Fruit fly (Drosophila melanogaster) whole organism, embryonic: ENCODE results near the gene Srp14.
A peak's percentile ranks its signal among the peaks of the same experiment; 100 is the strongest.

ENCODE experiments used
- CG10321 ChIP-seq: fragments of 200-800 bp; sonication (Bioruptor generic); IDR thresholded peaks from 2 replicates; pipeline ENCODE4 v1.3.6; 2022; ENCODE audit warnings: missing biosample characterization, missing genetic modification characterization
- CG10431 ChIP-seq: fragments of 200-800 bp; sonication (Bioruptor generic); optimal IDR thresholded peaks from 3 replicates; lab custom pipeline; 2018; ENCODE audit warnings: missing biosample characterization, mild to moderate bottlenecking, missing genetic modification characterization
- CG11093 ChIP-seq: fragments of 200-800 bp; sonication (Bioruptor generic); IDR thresholded peaks from 3 replicates; pipeline ENCODE4 v1.3.6; 2022; ENCODE audit warnings: missing biosample characterization, missing genetic modification characterization
- CG13894 ChIP-seq: fragments of 200-800 bp; sonication (Bioruptor generic); optimal IDR thresholded peaks from 3 replicates; lab custom pipeline; 2018; ENCODE audit warnings: missing biosample characterization, mild to moderate bottlenecking, missing genetic modification characterization, moderate library complexity
- CG15479 ChIP-seq: fragments of 200-800 bp; sonication (Bioruptor generic); optimal IDR thresholded peaks from 3 replicates; lab custom pipeline; 2019; ENCODE audit warnings: missing biosample characterization, mild to moderate bottlenecking, missing genetic modification characterization, moderate library complexity
- CG2116 ChIP-seq: fragments of 200-800 bp; sonication (Bioruptor generic); optimal IDR thresholded peaks from 3 replicates; lab custom pipeline; 2018; ENCODE audit warnings: missing biosample characterization, mild to moderate bottlenecking, missing genetic modification characterization
- CG32767 ChIP-seq: fragments of 200-800 bp; sonication (Bioruptor generic); IDR thresholded peaks from 2 replicates; pipeline ENCODE4 v1.3.6; 2022; ENCODE audit warnings: missing biosample characterization, missing genetic modification characterization
- CG3407 ChIP-seq: fragments of 200-800 bp; sonication (Bioruptor generic); optimal IDR thresholded peaks from 2 replicates; lab custom pipeline; 2018; ENCODE audit warnings: missing biosample characterization, mild to moderate bottlenecking, missing genetic modification characterization
- CG3838 ChIP-seq: fragments of 200-800 bp; sonication (Bioruptor generic); optimal IDR thresholded peaks from 3 replicates; lab custom pipeline; 2016; ENCODE audit warnings: missing biosample characterization, missing genetic modification characterization
- CG4820 ChIP-seq: fragments of 200-800 bp; sonication (Bioruptor generic); optimal IDR thresholded peaks from 3 replicates; lab custom pipeline; 2016; ENCODE audit warnings: missing biosample characterization, missing genetic modification characterization
- CG6254 ChIP-seq: fragments of 200-800 bp; sonication (Bioruptor generic); optimal IDR thresholded peaks from 3 replicates; lab custom pipeline; 2017; ENCODE audit warnings: mild to moderate bottlenecking, missing biosample characterization, missing genetic modification reagents, missing genetic modification characterization
- CG6854 ChIP-seq: fragments of 200-800 bp; sonication (Bioruptor generic); optimal IDR thresholded peaks from 3 replicates; lab custom pipeline; 2017; ENCODE audit warnings: missing biosample characterization, mild to moderate bottlenecking, missing genetic modification characterization
- CG8924 ChIP-seq: fragments of 200-800 bp; optimal IDR thresholded peaks from 3 replicates; lab custom pipeline; 2019; ENCODE audit warnings: missing biosample characterization, mild to moderate bottlenecking, missing genetic modification characterization, moderate library complexity
- Dll ChIP-seq: fragments of 200-800 bp; sonication (Bioruptor generic); IDR thresholded peaks from 4 replicates; pipeline ENCODE4 v1.3.6; 2022; ENCODE audit warnings: missing biosample characterization, missing genetic modification characterization; ENCODE audit not compliant: partially characterized antibody
- Ets65A ChIP-seq: fragments of 200-800 bp; sonication (Bioruptor generic); peaks from one replicate; lab custom pipeline; 2016; ENCODE audit warnings: missing biosample characterization, missing genetic modification characterization
- HLHmδ ChIP-seq: fragments of 200-800 bp; sonication (Bioruptor generic); optimal IDR thresholded peaks from 2 replicates; lab custom pipeline; 2018; ENCODE audit warnings: missing biosample characterization, mild to moderate bottlenecking, missing genetic modification characterization, moderate library complexity
- Hey ChIP-seq: fragments of 200-800 bp; sonication (Bioruptor generic); optimal IDR thresholded peaks from 3 replicates; lab custom pipeline; 2018; ENCODE audit warnings: missing biosample characterization, mild to moderate bottlenecking, missing genetic modification characterization
- Lim3 ChIP-seq: fragments of 200-800 bp; sonication (Bioruptor generic); IDR thresholded peaks from 2 replicates; pipeline ENCODE4 v1.3.6; 2022; ENCODE audit warnings: missing biosample characterization, missing genetic modification characterization
- Med ChIP-seq: fragments of 200-800 bp; sonication (Bioruptor generic); peaks from one replicate; lab custom pipeline; 2016; ENCODE audit warnings: missing biosample characterization, missing genetic modification characterization, mild to moderate bottlenecking, inconsistent platforms, moderate library complexity
- Sox102F ChIP-seq: fragments of 200-800 bp; sonication (Bioruptor generic); optimal IDR thresholded peaks from 2 replicates; lab custom pipeline; 2018; ENCODE audit warnings: missing biosample characterization, mild to moderate bottlenecking, missing genetic modification characterization, moderate library complexity
- abd-A ChIP-seq: fragments of 200-800 bp; sonication (Bioruptor generic); optimal IDR thresholded peaks from 3 replicates; lab custom pipeline; 2019; ENCODE audit warnings: missing biosample characterization, mild to moderate bottlenecking, missing genetic modification characterization, moderate library complexity
- bsh ChIP-seq, 2 experiments: fragments of 200-800 bp; sonication (Bioruptor generic); optimal IDR thresholded peaks; 2 replicates each; lab custom pipeline; 2017 to 2018; ENCODE audit warnings: mild to moderate bottlenecking in 2 of 2, missing biosample characterization in 2 of 2, missing genetic modification characterization in 2 of 2, moderate library complexity in 1 of 2
- cad ChIP-seq: fragments of >200 bp; optimal IDR thresholded peaks from 2 replicates; lab custom pipeline; 2017; ENCODE audit warnings: missing biosample characterization, missing genetic modification characterization
- caup ChIP-seq: fragments of 200-800 bp; sonication (Bioruptor generic); optimal IDR thresholded peaks from 3 replicates; lab custom pipeline; 2017; ENCODE audit warnings: missing biosample characterization, mild to moderate bottlenecking, missing genetic modification characterization, moderate library complexity; ENCODE audit not compliant: severe bottlenecking
- croc ChIP-seq: fragments of 200-800 bp; sonication (Bioruptor generic); conservative IDR thresholded peaks from 3 replicates; pipeline ENCODE4 v1.3.6; 2022; ENCODE audit warnings: missing biosample characterization, missing genetic modification characterization
- dan ChIP-seq: fragments of 200-800 bp; sonication (Bioruptor generic); IDR thresholded peaks from 2 replicates; pipeline ENCODE4 v1.3.6; 2022; ENCODE audit warnings: missing biosample characterization, missing genetic modification characterization
- dysf ChIP-seq: fragments of 200-800 bp; sonication (Bioruptor generic); IDR thresholded peaks from 3 replicates; pipeline ENCODE4 v1.3.6; 2022; ENCODE audit warnings: missing biosample characterization, missing genetic modification characterization
- esg ChIP-seq: fragments of 200-800 bp; sonication (Bioruptor generic); conservative IDR thresholded peaks from 2 replicates; pipeline ENCODE4 v1.3.6; 2022; ENCODE audit warnings: missing biosample characterization, missing genetic modification characterization
- exex ChIP-seq: fragments of 200-800 bp; sonication (Bioruptor generic); optimal IDR thresholded peaks from 4 replicates; lab custom pipeline; 2018; ENCODE audit warnings: missing biosample characterization, mild to moderate bottlenecking, missing genetic modification characterization, moderate library complexity
- gcm2 ChIP-seq: fragments of 200-800 bp; sonication (Bioruptor generic); optimal IDR thresholded peaks from 2 replicates; lab custom pipeline; 2016; ENCODE audit warnings: missing biosample characterization, missing genetic modification characterization
- grn ChIP-seq: fragments of 200-800 bp; sonication (Bioruptor generic); optimal IDR thresholded peaks from 3 replicates; lab custom pipeline; 2017; ENCODE audit warnings: missing biosample characterization, missing genetic modification characterization
- ind ChIP-seq: fragments of 200-800 bp; sonication (Bioruptor generic); optimal IDR thresholded peaks from 3 replicates; lab custom pipeline; 2016; ENCODE audit warnings: missing biosample characterization, missing genetic modification characterization
- lilli ChIP-seq: fragments of 200-800 bp; sonication (Bioruptor generic); optimal IDR thresholded peaks from 3 replicates; lab custom pipeline; 2016; ENCODE audit warnings: missing biosample characterization, missing genetic modification characterization
- lola ChIP-seq, 3 experiments: fragments of >200 bp in 2 of 3; fragments of 200-800 bp in 1 of 3; sonication (Bioruptor generic) in 1 of 3; optimal IDR thresholded peaks; 2 replicates each; lab custom pipeline; 2017 to 2019; ENCODE audit warnings: missing biosample characterization in 3 of 3, missing genetic modification characterization in 3 of 3, mild to moderate bottlenecking in 1 of 3, moderate library complexity in 1 of 3
- lov ChIP-seq, 2 experiments: fragments of 200-800 bp in 1 of 2; fragments of >200 bp in 1 of 2; sonication (Bioruptor generic) in 1 of 2; IDR thresholded peaks in 1 of 2; optimal IDR thresholded peaks in 1 of 2; 2 replicates in 1 of 2; 3 replicates in 1 of 2; pipeline versions ENCODE4 v1.3.6 to Lab custom; 2017 to 2022; ENCODE audit warnings: missing biosample characterization in 1 of 2, missing genetic modification characterization in 1 of 2
- oc ChIP-seq: fragments of 200-800 bp; sonication (Bioruptor generic); optimal IDR thresholded peaks from 2 replicates; lab custom pipeline; 2018; ENCODE audit warnings: missing biosample characterization, mild to moderate bottlenecking, missing genetic modification characterization, moderate library complexity
- pfk ChIP-seq: fragments of 200-800 bp; sonication (Bioruptor generic); optimal IDR thresholded peaks from 2 replicates; lab custom pipeline; 2018; ENCODE audit warnings: missing biosample characterization, mild to moderate bottlenecking, missing genetic modification characterization, moderate library complexity
- ranshi ChIP-seq: fragments of 200-800 bp; sonication (Bioruptor generic); IDR thresholded peaks from 2 replicates; pipeline ENCODE4 v1.3.6; 2022; ENCODE audit warnings: missing biosample characterization, missing genetic modification characterization
- repo ChIP-seq: fragments of 200-800 bp; sonication (Bioruptor generic); optimal IDR thresholded peaks from 2 replicates; lab custom pipeline; 2016; ENCODE audit warnings: missing biosample characterization, missing genetic modification characterization
- sens ChIP-seq: fragments of 200-800 bp; sonication (Bioruptor generic); peaks from one replicate; lab custom pipeline; 2016; ENCODE audit warnings: missing biosample characterization, missing genetic modification characterization
- stc ChIP-seq: fragments of 200-800 bp; sonication (Bioruptor generic); IDR thresholded peaks from 2 replicates; pipeline ENCODE4 v1.3.6; 2022; ENCODE audit warnings: missing biosample characterization, missing genetic modification characterization
- tll ChIP-seq, 2 experiments: fragments of 200-800 bp in 1 of 2; fragments of >200 bp in 1 of 2; sonication (Bioruptor generic) in 1 of 2; optimal IDR thresholded peaks; 2 replicates each; lab custom pipeline; 2017 to 2019; ENCODE audit warnings: missing biosample characterization in 2 of 2, missing genetic modification characterization in 2 of 2, mild to moderate bottlenecking in 1 of 2, moderate library complexity in 1 of 2

The Srp14 gene

DNA sequence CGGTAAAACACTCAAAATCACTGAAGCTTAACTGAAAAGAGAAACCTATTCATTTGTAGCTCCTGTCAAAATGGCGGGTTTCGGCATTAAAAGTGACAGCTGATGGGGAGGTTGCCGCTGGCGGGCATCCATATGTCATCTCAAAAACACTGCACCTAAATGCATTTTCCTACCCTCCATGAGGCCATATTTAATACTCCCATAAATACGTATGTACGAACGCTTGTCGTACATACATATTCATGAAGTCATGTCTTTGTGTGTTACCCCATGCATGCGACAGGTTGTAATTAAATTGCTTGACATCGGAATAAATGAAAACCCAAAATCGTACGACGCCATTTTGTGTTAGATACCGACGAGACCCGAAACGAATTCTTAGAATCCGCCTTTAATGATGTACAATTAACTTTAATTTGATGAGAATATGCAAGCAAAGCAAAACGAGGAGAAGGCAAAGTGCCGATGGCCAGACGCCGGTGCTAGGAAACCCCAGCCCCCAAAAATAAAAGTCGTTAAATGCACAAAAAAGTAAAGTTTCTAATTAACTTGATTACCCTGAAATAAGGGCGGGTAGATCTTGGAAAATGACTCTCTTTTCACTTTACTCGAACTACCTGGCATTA lies 16.5 kb downstream of the Srp14 start (continued):
- TF ChIP-seq cad (GFP tag; lab: Kevin White, UChicago) (peak; percentile 24), sens (peak; percentile 64)

DNA sequence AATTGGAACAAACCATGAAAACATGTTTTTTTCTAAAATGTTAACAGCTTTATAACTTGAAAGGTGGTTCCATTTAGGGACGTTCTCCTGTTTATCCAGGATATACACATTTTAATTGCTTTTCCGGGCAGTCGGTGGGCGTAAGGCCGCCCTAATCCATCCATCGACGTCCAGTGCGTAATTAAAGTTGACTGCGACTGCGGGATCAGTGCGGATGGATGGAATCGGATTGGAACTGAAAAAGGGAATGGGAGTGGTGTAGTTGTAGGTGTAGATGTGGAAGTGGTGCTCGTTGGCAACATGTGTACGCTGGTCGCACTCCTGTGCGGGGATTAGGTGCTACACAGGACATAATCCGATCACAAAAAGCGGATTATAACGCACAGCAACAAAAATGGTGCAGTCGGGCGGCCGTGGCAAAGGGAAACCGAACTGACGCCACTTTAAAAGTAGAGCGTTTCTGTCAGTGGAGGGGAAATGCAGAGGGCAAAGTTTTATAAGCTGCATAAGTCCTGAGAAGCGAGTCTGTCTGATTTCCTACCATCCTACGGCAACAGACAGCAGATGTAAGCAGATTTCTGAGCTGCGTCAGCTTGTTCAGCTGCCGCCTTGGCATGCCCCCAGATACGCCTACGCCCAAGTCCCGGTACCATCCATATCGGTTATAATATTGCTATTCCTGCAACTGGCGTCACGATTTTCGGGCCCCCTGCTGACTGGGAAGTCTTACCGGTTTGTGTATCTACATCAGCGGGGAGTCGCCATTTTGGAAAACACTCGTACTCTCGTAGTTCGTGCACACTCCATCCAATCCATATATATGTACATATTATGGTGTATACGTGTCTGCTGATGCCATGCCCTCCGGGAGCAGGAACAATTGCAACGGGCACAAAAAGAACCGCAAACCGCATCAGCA lies 17.8 kb downstream of the Srp14 start:
- TF ChIP-seq esg (GFP tag; lab: Robert Waterston, UW) (no peak), CG32767 (GFP tag; lab: Robert Waterston, UW) (peak; percentile 60), HLHmδ (GFP tag; lab: Kevin White, UChicago) (no peak), oc (tag; lab: Kevin White, UChicago) (peak; percentile 89), CG15479 (GFP tag; lab: Kevin White, UChicago) (peak; percentile 18), CG6854 (GFP tag; lab: Kevin White, UChicago) (no peak), lola (GFP tag; optimal IDR thresholded peaks at IDR 0.05; lab: Kevin White, UChicago) (no peak), stc (GFP tag; lab: Robert Waterston, UW) (no peak), Med (GFP tag; lab: Kevin White, UChicago) (peak; percentile 64), croc (GFP tag; lab: Robert Waterston, UW) (no peak), CG6254 (GFP tag; lab: Kevin White, UChicago) (no peak), CG3838 (GFP tag; lab: Kevin White, UChicago) (no peak), lov (optimal IDR thresholded peaks at IDR 0.05; lab: Kevin White, UChicago) (no peak), lov (GFP tag; IDR thresholded peaks at IDR 0.05; lab: Robert Waterston, UW) (0 out of 3 replicates have a peak, but pooled peaks have one; percentile 30), Ets65A (GFP tag; lab: Kevin White, UChicago) (peak; percentile 77), repo (no peak), bsh (GFP tag; optimal IDR thresholded peaks at IDR 0.05; lab: Kevin White, UChicago) (no peak), dysf (GFP tag; lab: Robert Waterston, UW) (0 out of 3 replicates have a peak, but pooled peaks have one; percentile 13), CG13894 (tag; lab: Kevin White, UChicago) (peak; percentile 79), Hey (tag; lab: Kevin White, UChicago) (no peak), CG3407 (no peak), lilli (GFP tag; lab: Kevin White, UChicago) (no peak), CG8924 (tag; lab: Kevin White, UChicago) (no peak), caup (GFP tag; lab: Kevin White, UChicago) (no peak), tll (GFP tag; optimal IDR thresholded peaks at IDR 0.05; lab: Kevin White, UChicago) (peak in 1 of 2 experiments; percentile 52)

DNA sequence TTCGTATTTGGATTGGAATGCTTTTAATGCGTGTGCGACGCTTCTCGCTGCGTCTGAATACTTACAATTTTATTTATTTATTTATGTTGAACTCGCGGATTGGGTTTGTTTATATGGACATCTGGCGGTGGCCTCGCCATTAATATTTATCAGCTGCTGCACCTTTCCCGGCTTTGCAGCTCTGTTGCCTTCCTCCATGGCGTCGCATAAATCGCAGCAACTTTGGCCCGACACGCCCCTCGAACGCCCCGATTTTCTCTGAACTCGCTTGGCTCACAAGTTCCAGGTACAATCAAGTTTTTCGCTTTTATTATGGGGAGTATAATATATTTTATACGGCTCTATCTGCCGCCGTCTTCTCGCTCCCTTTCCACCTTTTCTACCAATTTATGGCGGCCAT lies 20.2 kb downstream of the Srp14 start:
- TF ChIP-seq abd-A (tag; lab: Kevin White, UChicago): peak; percentile 32
- TF ChIP-seq CG11093: no peak
- peak; percentile 51 for TF ChIP-seq Med (GFP tag; lab: Kevin White, UChicago)
- TF ChIP-seq, all 482 proteins: peak for 2

DNA sequence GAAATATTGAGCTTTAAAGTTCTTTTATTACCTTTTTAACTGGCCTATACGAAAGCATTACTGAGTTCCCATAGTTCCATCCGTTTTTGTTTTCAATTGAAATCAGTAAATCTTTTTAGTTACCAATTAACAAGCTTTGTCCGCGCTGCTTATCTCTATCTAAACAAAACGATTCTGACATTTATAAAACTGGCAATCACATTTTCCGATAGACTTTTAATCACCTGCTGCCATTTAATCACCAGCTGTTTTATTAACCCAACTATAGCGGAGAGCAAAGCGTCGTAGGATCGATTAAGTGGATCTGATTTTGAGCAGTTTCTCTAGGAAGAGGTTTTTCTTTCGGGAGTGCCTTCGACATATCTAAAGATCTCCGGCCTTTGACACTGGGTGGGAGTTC lies 22.7 kb downstream of the Srp14 start:
- TF ChIP-seq CG2116: no peak
- TF ChIP-seq CG4820: no peak
- no peak for TF ChIP-seq CG10431 (GFP tag; lab: Kevin White, UChicago)
- no peak for TF ChIP-seq HLHmδ (GFP tag; lab: Kevin White, UChicago)
- no peak for TF ChIP-seq CG10321 (GFP tag; lab: Robert Waterston, UW)
- no peak for TF ChIP-seq CG3407
- TF ChIP-seq ranshi (GFP tag; lab: Robert Waterston, UW): no peak
- no peak for TF ChIP-seq ind (GFP tag; lab: Kevin White, UChicago)
- TF ChIP-seq Lim3 (GFP tag; lab: Robert Waterston, UW): no peak
- TF ChIP-seq Dll: no peak
- TF ChIP-seq grn (GFP tag; lab: Kevin White, UChicago): peak; percentile 40
- TF ChIP-seq exex (tag; lab: Kevin White, UChicago): peak; percentile 92
- TF ChIP-seq gcm2 (GFP tag; lab: Kevin White, UChicago): no peak
- peak; percentile 30 for TF ChIP-seq Hey (tag; lab: Kevin White, UChicago)
- TF ChIP-seq dan: no peak
- TF ChIP-seq pfk: no peak
- TF ChIP-seq Sox102F (GFP tag; lab: Kevin White, UChicago): no peak
